Worm (Caenorhabditis elegans) whole organism, L4 larva: ENCODE measurements around the gene acl-9.

Source experiments
- F44E2.7 ChIP-seq: fragments of 200-800 bp; sonication (Bioruptor generic); IDR thresholded peaks from 2 replicates; pipeline ENCODE4 v2.1.2; 2022; ENCODE audit warnings: missing genetic modification characterization, missing compliant biosample characterization
- T20F7.1 ChIP-seq: fragments of 200-800 bp; sonication (Bioruptor generic); optimal IDR thresholded peaks from 2 replicates; lab custom pipeline; 2018; ENCODE audit warnings: mild to moderate bottlenecking, missing genetic modification characterization, missing compliant biosample characterization
- Y5F2A.4 ChIP-seq: fragments of 200-800 bp; sonication (Bioruptor generic); optimal IDR thresholded peaks from 2 replicates; lab custom pipeline; 2018; ENCODE audit warnings: mild to moderate bottlenecking, missing genetic modification characterization, missing compliant biosample characterization
- ZK546.5 ChIP-seq, 2 experiments: sonication (generic microtip); optimal IDR thresholded peaks; 2 replicates each; lab custom pipeline; 2017; ENCODE audit warnings: missing biosample characterization in 2 of 2, missing genetic modification characterization in 2 of 2
- aha-1 ChIP-seq: fragments of 150-350 bp; peaks from one replicate; lab custom pipeline; 2014; ENCODE audit warnings: missing biosample characterization, missing genetic modification characterization
- ces-1 ChIP-seq: fragments of 150-350 bp; sonication (generic microtip); optimal IDR thresholded peaks from 4 replicates; lab custom pipeline; 2014; ENCODE audit warnings: missing biosample characterization, missing genetic modification reagents, missing genetic modification characterization
- daf-12 ChIP-seq: fragments of 150-350 bp; optimal IDR thresholded peaks from 2 replicates; lab custom pipeline; 2014; ENCODE audit warnings: missing biosample characterization, missing genetic modification reagents, missing genetic modification characterization
- daf-16 ChIP-seq, 3 experiments: sonication (generic microtip); optimal IDR thresholded peaks; 2 replicates each; lab custom pipeline; 2016 to 2017; ENCODE audit warnings: missing genetic modification characterization in 3 of 3, missing genetic modification reagents in 3 of 3, mild to moderate bottlenecking in 2 of 3, missing compliant biosample characterization in 2 of 3, missing biosample characterization in 1 of 3, moderate library complexity in 1 of 3
- daf-19 ChIP-seq: fragments of 200-800 bp; sonication (Bioruptor generic); conservative IDR thresholded peaks from 2 replicates; pipeline ENCODE4 v1.3.6; 2022; ENCODE audit warnings: missing genetic modification characterization, missing compliant biosample characterization
- daf-8 ChIP-seq: fragments of 200-800 bp; sonication (Bioruptor generic); IDR thresholded peaks from 2 replicates; pipeline ENCODE4 v1.3.6; 2022; ENCODE audit warnings: missing genetic modification characterization, missing compliant biosample characterization
- dmd-6 ChIP-seq: fragments of 200-800 bp; sonication (Bioruptor generic); IDR thresholded peaks from 2 replicates; pipeline ENCODE4 v1.3.6; 2022; ENCODE audit warnings: missing genetic modification reagents, missing genetic modification characterization, missing compliant biosample characterization
- dve-1 ChIP-seq: sonication (generic microtip); optimal IDR thresholded peaks from 2 replicates; lab custom pipeline; 2017; ENCODE audit warnings: antibody characterized with exemption, mild to moderate bottlenecking, missing genetic modification characterization, missing compliant biosample characterization; ENCODE audit not compliant: insufficient read depth
- egl-27 ChIP-seq: sonication (generic microtip); optimal IDR thresholded peaks from 3 replicates; lab custom pipeline; 2017; ENCODE audit warnings: missing biosample characterization, missing genetic modification reagents, missing genetic modification characterization
- gei-8 ChIP-seq: fragments of 200-800 bp; sonication (Bioruptor generic); optimal IDR thresholded peaks from 2 replicates; lab custom pipeline; 2018; ENCODE audit warnings: mild to moderate bottlenecking, missing genetic modification characterization, missing compliant biosample characterization
- hlh-11 ChIP-seq: fragments of 200-800 bp; sonication (Bioruptor generic); optimal IDR thresholded peaks from 2 replicates; lab custom pipeline; 2018; ENCODE audit warnings: mild to moderate bottlenecking, missing genetic modification characterization, missing compliant biosample characterization
- hlh-30 ChIP-seq: sonication (generic microtip); optimal IDR thresholded peaks from 2 replicates; lab custom pipeline; 2017; ENCODE audit warnings: antibody characterized with exemption, mild to moderate bottlenecking, missing genetic modification characterization, missing compliant biosample characterization; ENCODE audit not compliant: insufficient read depth
- lim-7 ChIP-seq: fragments of 200-800 bp; sonication (Bioruptor generic); IDR thresholded peaks from 2 replicates; pipeline ENCODE4 v1.3.6; 2022; ENCODE audit warnings: missing genetic modification characterization, missing compliant biosample characterization
- lin-1 ChIP-seq: fragments of 200-800 bp; sonication (Bioruptor generic); IDR thresholded peaks from 2 replicates; pipeline ENCODE4 v1.3.6; 2022; ENCODE audit warnings: missing genetic modification reagents, missing genetic modification characterization, missing compliant biosample characterization
- lin-13 ChIP-seq: fragments of 150-350 bp; optimal IDR thresholded peaks from 2 replicates; lab custom pipeline; 2014; ENCODE audit warnings: missing biosample characterization, missing genetic modification reagents, missing genetic modification characterization
- lin-15B ChIP-seq: fragments of 150-350 bp; sonication (generic microtip); optimal IDR thresholded peaks from 3 replicates; lab custom pipeline; 2014; ENCODE audit warnings: missing biosample characterization, missing genetic modification characterization
- lin-38 ChIP-seq: fragments of 200-800 bp; sonication (Bioruptor generic); IDR thresholded peaks from 2 replicates; pipeline ENCODE4 v1.3.6; 2022; ENCODE audit warnings: missing genetic modification reagents, missing genetic modification characterization, missing compliant biosample characterization
- lin-39 ChIP-seq: fragments of 150-350 bp; optimal IDR thresholded peaks from 2 replicates; lab custom pipeline; 2014; ENCODE audit warnings: missing biosample characterization, missing genetic modification reagents, missing genetic modification characterization
- lir-3 ChIP-seq: sonication (generic microtip); optimal IDR thresholded peaks from 2 replicates; lab custom pipeline; 2016; ENCODE audit warnings: mild to moderate bottlenecking, missing genetic modification characterization, missing compliant biosample characterization
- lsy-2 ChIP-seq, 2 experiments: fragments of 150-350 bp in 1 of 2; sonication (generic microtip) in 1 of 2; optimal IDR thresholded peaks; 2 replicates each; lab custom pipeline; 2014 to 2017; ENCODE audit warnings: missing biosample characterization in 2 of 2, missing genetic modification characterization in 2 of 2
- mdl-1 ChIP-seq, 2 experiments: fragments of 150-350 bp in 1 of 2; sonication (generic microtip) in 1 of 2; optimal IDR thresholded peaks; 2 replicates each; lab custom pipeline; 2014 to 2017; ENCODE audit warnings: missing biosample characterization in 2 of 2, missing genetic modification characterization in 2 of 2
- mdt-29 ChIP-seq: fragments of 200-800 bp; sonication (Bioruptor generic); IDR thresholded peaks from 2 replicates; pipeline ENCODE4 v1.3.6; 2022; ENCODE audit warnings: missing genetic modification reagents, missing genetic modification characterization, missing compliant biosample characterization
- mep-1 ChIP-seq: fragments of 150-350 bp; sonication (generic microtip); optimal IDR thresholded peaks from 3 replicates; lab custom pipeline; 2014; ENCODE audit warnings: missing biosample characterization, missing genetic modification characterization
- mxl-3 ChIP-seq: fragments of 200-800 bp; sonication (Bioruptor generic); optimal IDR thresholded peaks from 2 replicates; lab custom pipeline; 2018; ENCODE audit warnings: mild to moderate bottlenecking, missing genetic modification characterization, missing compliant biosample characterization
- nhr-10 ChIP-seq: fragments of 150-350 bp; optimal IDR thresholded peaks from 2 replicates; lab custom pipeline; 2014; ENCODE audit warnings: missing biosample characterization, missing genetic modification characterization
- nhr-102 ChIP-seq: sonication (generic microtip); optimal IDR thresholded peaks from 2 replicates; lab custom pipeline; 2016; ENCODE audit warnings: mild to moderate bottlenecking, missing genetic modification characterization, moderate library complexity, missing compliant biosample characterization
- nhr-111 ChIP-seq: fragments of 200-800 bp; sonication (Bioruptor generic); optimal IDR thresholded peaks from 2 replicates; lab custom pipeline; 2018; ENCODE audit warnings: mild to moderate bottlenecking, missing genetic modification characterization, missing compliant biosample characterization
- nhr-237 ChIP-seq: sonication (generic microtip); optimal IDR thresholded peaks from 2 replicates; lab custom pipeline; 2017; ENCODE audit warnings: missing biosample characterization, missing genetic modification characterization
- nhr-28 ChIP-seq: fragments of 150-350 bp; optimal IDR thresholded peaks from 2 replicates; lab custom pipeline; 2014; ENCODE audit warnings: missing biosample characterization, missing genetic modification characterization
- nhr-42 ChIP-seq: fragments of 200-800 bp; sonication (Bioruptor generic); IDR thresholded peaks from 2 replicates; pipeline ENCODE4 v1.3.6; 2022; ENCODE audit warnings: missing genetic modification characterization, missing compliant biosample characterization
- nhr-6 ChIP-seq: fragments of 150-350 bp; optimal IDR thresholded peaks from 2 replicates; lab custom pipeline; 2014; ENCODE audit warnings: missing biosample characterization, missing genetic modification characterization
- nhr-77 ChIP-seq: fragments of 150-350 bp; optimal IDR thresholded peaks from 2 replicates; lab custom pipeline; 2014; ENCODE audit warnings: missing biosample characterization, missing genetic modification characterization
- pha-4 ChIP-seq, 2 experiments: fragments of 150-350 bp in 1 of 2; fragments of 200-800 bp in 1 of 2; sonication (Bioruptor generic) in 1 of 2; IDR thresholded peaks in 1 of 2; optimal IDR thresholded peaks in 1 of 2; 2 replicates each; pipeline versions ENCODE4 v1.3.6 to Lab custom; 2014 to 2022; ENCODE audit warnings: missing genetic modification characterization in 2 of 2, missing genetic modification reagents in 2 of 2, missing biosample characterization in 1 of 2, missing compliant biosample characterization in 1 of 2
- php-3 ChIP-seq: fragments of 200-800 bp; sonication (Bioruptor generic); IDR thresholded peaks from 2 replicates; pipeline ENCODE4 v1.3.6; 2022; ENCODE audit warnings: missing genetic modification reagents, missing genetic modification characterization, missing compliant biosample characterization
- pqm-1 ChIP-seq: sonication (generic microtip); optimal IDR thresholded peaks from 2 replicates; lab custom pipeline; 2017; ENCODE audit warnings: missing biosample characterization, missing genetic modification characterization
- rbr-2 ChIP-seq: sonication (generic microtip); optimal IDR thresholded peaks from 2 replicates; lab custom pipeline; 2016; ENCODE audit warnings: missing genotype, missing genetic modification characterization, missing compliant biosample characterization
- set-16 ChIP-seq: fragments of 200-800 bp; sonication (Bioruptor generic); IDR thresholded peaks from 2 replicates; pipeline ENCODE4 v1.3.6; 2022; ENCODE audit warnings: missing genetic modification reagents, missing genetic modification characterization, missing compliant biosample characterization
- tra-1 ChIP-seq: fragments of 200-800 bp; sonication (Bioruptor generic); IDR thresholded peaks from 2 replicates; pipeline ENCODE4 v1.3.6; 2022; ENCODE audit warnings: missing genetic modification reagents, missing genetic modification characterization, missing compliant biosample characterization
- unc-130 ChIP-seq: sonication (generic microtip); optimal IDR thresholded peaks from 2 replicates; lab custom pipeline; 2016; ENCODE audit warnings: missing genetic modification reagents, missing genetic modification characterization, missing compliant biosample characterization
- zfp-3 ChIP-seq: fragments of 200-800 bp; sonication (Bioruptor generic); conservative IDR thresholded peaks from 2 replicates; pipeline ENCODE4 v1.3.6; 2022; ENCODE audit warnings: missing genetic modification reagents, missing genetic modification characterization, missing compliant biosample characterization
- zip-11 ChIP-seq: fragments of 200-800 bp; sonication (Bioruptor generic); IDR thresholded peaks from 2 replicates; pipeline ENCODE4 v1.3.6; 2022; ENCODE audit warnings: missing genetic modification characterization, missing compliant biosample characterization

Gene acl-9

DNA sequence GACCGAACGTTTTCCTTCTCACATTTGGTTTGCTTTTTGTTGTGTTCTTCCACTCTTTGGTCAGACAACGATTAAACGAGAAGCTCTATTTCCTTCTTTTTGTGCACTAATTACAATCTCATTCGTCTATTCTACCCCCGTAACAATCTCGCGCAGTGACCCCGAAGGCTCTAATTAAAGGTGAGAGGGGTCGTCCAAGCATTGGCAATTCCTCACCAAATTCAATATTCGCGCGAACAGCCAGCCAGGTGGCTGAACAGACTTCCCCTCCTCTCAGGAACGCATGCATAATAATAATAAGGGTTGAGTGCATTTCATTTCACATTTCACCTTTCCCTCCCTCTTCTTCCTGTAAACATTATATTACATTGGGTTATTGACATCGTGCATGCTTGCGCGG lies 32.1 kb downstream of the acl-9 start:
- TF ChIP-seq aha-1 (tag; lab: Kevin White, UChicago): peak; percentile 55
- TF ChIP-seq F44E2.7 (GFP tag; lab: Robert Waterston, UW): no peak

DNA sequence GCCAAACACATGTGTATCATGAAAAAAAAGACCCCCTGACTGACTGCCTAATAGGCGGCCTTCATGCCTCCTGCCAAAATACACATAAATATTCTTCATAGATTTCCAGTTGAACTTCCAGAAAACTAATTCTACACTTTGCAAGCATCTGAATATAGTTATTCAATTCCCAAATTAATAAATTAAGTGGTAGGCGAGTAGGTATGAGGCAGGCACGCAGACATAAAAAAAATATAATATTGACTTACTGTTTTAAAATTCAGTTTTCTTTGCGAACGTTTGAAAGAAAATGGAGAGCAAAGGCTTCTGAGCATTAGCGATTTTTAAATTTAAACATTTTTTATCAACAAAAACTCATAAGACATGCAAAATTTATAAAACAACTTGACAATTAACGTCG lies 34.9 kb downstream of the acl-9 start:
- TF ChIP-seq zfp-3 (GFP tag; lab: Robert Waterston, UW): peak; percentile 77
- TF ChIP-seq dmd-6: peak; percentile 35; the same call in 1 of the 2 replicates
- TF ChIP-seq pha-4 (GFP tag; IDR thresholded peaks at IDR 0.05; lab: Robert Waterston, UW): peak; percentile 40; the same call in 1 of the 2 replicates
- TF ChIP-seq pha-4 (tag; optimal IDR thresholded peaks at IDR 0.05; lab: Kevin White, UChicago): no peak
- peak in 1 of 2 experiments; percentile 8 for TF ChIP-seq lsy-2 (tag; optimal IDR thresholded peaks at IDR 0.05; lab: Kevin White, UChicago)
- TF ChIP-seq ces-1 (GFP tag; lab: Kevin White, UChicago): no peak
- TF ChIP-seq lin-1 (GFP tag; lab: Robert Waterston, UW): peak; percentile 30; the same call in 1 of the 2 replicates
- TF ChIP-seq lin-39 (tag; lab: Kevin White, UChicago): no peak
- TF ChIP-seq zip-11: no peak
- TF ChIP-seq lin-38: peak; percentile 19; the same call in 1 of the 2 replicates
- no peak for TF ChIP-seq unc-130
- no peak for TF ChIP-seq set-16
- peak; percentile 27 for TF ChIP-seq nhr-102 (tag; lab: Kevin White, UChicago)
- TF ChIP-seq mep-1 (tag; lab: Kevin White, UChicago): peak; percentile 31
- peak; percentile 14 for TF ChIP-seq lin-15B (tag; lab: Kevin White, UChicago)
- TF ChIP-seq nhr-77: peak; percentile 69
- TF ChIP-seq hlh-11 (tag; lab: Kevin White, UChicago): peak; percentile 14
- TF ChIP-seq tra-1 (GFP tag; lab: Robert Waterston, UW): peak; percentile 53; the same call in 1 of the 2 replicates
- no peak for TF ChIP-seq nhr-111 (GFP tag; lab: Kevin White, UChicago)
- TF ChIP-seq gei-8: peak; percentile 21
- no peak for TF ChIP-seq F44E2.7 (GFP tag; lab: Robert Waterston, UW)
- TF ChIP-seq nhr-28 (tag; lab: Kevin White, UChicago): no peak
- peak; percentile 30 for TF ChIP-seq dve-1 (tag; lab: Kevin White, UChicago)
- TF ChIP-seq daf-16 (GFP tag; optimal IDR thresholded peaks at IDR 0.05; lab: Kevin White, UChicago): peak in 1 of 2 experiments; percentile 11
- TF ChIP-seq daf-16 (tag; optimal IDR thresholded peaks at IDR 0.05; lab: Kevin White, UChicago): peak; percentile 34
- peak; percentile 9 for TF ChIP-seq nhr-10
- no peak for TF ChIP-seq Y5F2A.4
- TF ChIP-seq lin-13 (GFP tag; lab: Kevin White, UChicago): no peak
- TF ChIP-seq T20F7.1: peak; percentile 22
- TF ChIP-seq ZK546.5 (tag; optimal IDR thresholded peaks at IDR 0.05; lab: Kevin White, UChicago): no peak

DNA sequence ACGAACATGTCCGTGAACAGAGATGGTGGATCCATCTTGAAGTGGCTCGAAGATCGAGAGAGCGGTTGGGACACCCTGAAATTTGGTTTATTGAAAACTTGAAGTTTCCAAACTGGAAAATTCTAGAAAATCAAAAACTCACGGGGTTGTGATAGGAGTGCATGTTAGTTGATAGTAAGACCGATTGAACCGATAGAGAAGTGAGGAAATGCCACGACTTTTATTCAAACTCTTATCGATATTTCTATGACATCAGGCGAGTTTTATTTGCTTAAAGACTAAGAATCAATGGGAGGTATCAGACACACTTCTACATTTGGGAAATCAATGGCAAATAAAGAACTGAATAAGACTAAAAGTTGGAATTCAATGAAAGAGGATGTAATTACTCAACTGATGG lies 35.8 kb downstream of the acl-9 start, which contains the start of gene lec-10:
TSS of gene lec-10 (minus strand) at position 272 of the 400 bp plus-strand sequence.
- no peak; the same call in 1 of the 2 replicates for TF ChIP-seq lin-38
- TF ChIP-seq nhr-237 (tag; lab: Kevin White, UChicago): no peak
- peak; percentile 35 for TF ChIP-seq hlh-30 (tag; lab: Kevin White, UChicago)
- TF ChIP-seq hlh-11 (tag; lab: Kevin White, UChicago): peak; percentile 65
- no peak for TF ChIP-seq lir-3 (tag; lab: Kevin White, UChicago)
- peak in 1 of 2 experiments; percentile 17 for TF ChIP-seq mdl-1 (tag; optimal IDR thresholded peaks at IDR 0.05; lab: Kevin White, UChicago)
- TF ChIP-seq mdt-29 (GFP tag; lab: Robert Waterston, UW): peak; percentile 57; the same call in 1 of the 2 replicates
- TF ChIP-seq nhr-6 (tag; lab: Kevin White, UChicago): peak; percentile 43
- no peak for TF ChIP-seq lin-1 (GFP tag; lab: Robert Waterston, UW)
- TF ChIP-seq unc-130: no peak
- TF ChIP-seq aha-1 (tag; lab: Kevin White, UChicago): peak; percentile 77
- TF ChIP-seq egl-27 (tag; lab: Kevin White, UChicago): no peak
- TF ChIP-seq daf-19 (GFP tag; lab: Robert Waterston, UW): no peak
- TF ChIP-seq lin-13 (GFP tag; lab: Kevin White, UChicago): peak; percentile 6
- TF ChIP-seq lim-7 (GFP tag; lab: Robert Waterston, UW): no peak
- 0 out of 2 replicates have a peak, but pooled peaks have one; percentile 11 for TF ChIP-seq php-3 (GFP tag; lab: Robert Waterston, UW)
- no peak for TF ChIP-seq mxl-3 (GFP tag; lab: Kevin White, UChicago)
- peak; percentile 84 for TF ChIP-seq dmd-6
- no peak for TF ChIP-seq daf-16 (GFP tag; optimal IDR thresholded peaks at IDR 0.05; lab: Kevin White, UChicago)
- peak; percentile 62 for TF ChIP-seq daf-16 (tag; optimal IDR thresholded peaks at IDR 0.05; lab: Kevin White, UChicago)
- no peak for TF ChIP-seq nhr-42
- TF ChIP-seq daf-12 (tag; lab: Kevin White, UChicago): no peak
- TF ChIP-seq nhr-28 (tag; lab: Kevin White, UChicago): peak; percentile 80
- peak; percentile 92 for TF ChIP-seq pqm-1 (tag; lab: Kevin White, UChicago)
- no peak for TF ChIP-seq daf-8 (GFP tag; lab: Robert Waterston, UW)
- TF ChIP-seq rbr-2 (tag; lab: Kevin White, UChicago): no peak
- no peak for TF ChIP-seq nhr-10
- peak; percentile 89 for TF ChIP-seq dve-1 (tag; lab: Kevin White, UChicago)
- TF ChIP-seq nhr-77: peak; percentile 70
